Fruit fly (Drosophila melanogaster) whole organism, adult: ENCODE data around the gene wfs1.

ENCODE experiments used
- CG11617 ChIP-seq: fragments of 200-800 bp; sonication (Bioruptor generic); optimal IDR thresholded peaks from 2 replicates; lab custom pipeline; 2017; ENCODE audit warnings: mild to moderate bottlenecking, missing biosample characterization, missing genetic modification reagents, missing genetic modification characterization
- CG12768 ChIP-seq: fragments of 200-800 bp; sonication (Bioruptor generic); optimal IDR thresholded peaks from 2 replicates; lab custom pipeline; 2017; ENCODE audit warnings: missing biosample characterization, missing genetic modification characterization, mild to moderate bottlenecking, moderate library complexity, missing genetic modification reagents
- CG14711 ChIP-seq: fragments of 200-800 bp; sonication (Bioruptor generic); optimal IDR thresholded peaks from 2 replicates; lab custom pipeline; 2018; ENCODE audit warnings: missing biosample characterization, mild to moderate bottlenecking, missing genetic modification characterization, moderate library complexity
- CG33017 ChIP-seq: fragments of 200-800 bp; sonication (Bioruptor generic); optimal IDR thresholded peaks from 2 replicates; lab custom pipeline; 2018; ENCODE audit warnings: missing biosample characterization, mild to moderate bottlenecking, missing genetic modification characterization, moderate library complexity
- CG5204 ChIP-seq: fragments of 200-800 bp; sonication (Bioruptor generic); optimal IDR thresholded peaks from 2 replicates; lab custom pipeline; 2016; ENCODE audit warnings: missing biosample characterization, missing genetic modification characterization
- Hr96 ChIP-seq: fragments of 200-800 bp; sonication (Bioruptor generic); optimal IDR thresholded peaks from 2 replicates; lab custom pipeline; 2016; ENCODE audit warnings: missing biosample characterization, missing genetic modification characterization
- Mnt ChIP-seq: fragments of 200-800 bp; sonication (Bioruptor generic); optimal IDR thresholded peaks from 2 replicates; lab custom pipeline; 2016; ENCODE audit warnings: missing biosample characterization, mild to moderate bottlenecking, missing genetic modification characterization
- bab1 ChIP-seq: fragments of 200-800 bp; sonication (Bioruptor generic); optimal IDR thresholded peaks from 3 replicates; lab custom pipeline; 2019; ENCODE audit warnings: missing biosample characterization, mild to moderate bottlenecking, missing genetic modification characterization, moderate library complexity
- cic ChIP-seq: fragments of 200-800 bp; sonication (Bioruptor generic); optimal IDR thresholded peaks from 2 replicates; lab custom pipeline; 2017; ENCODE audit warnings: missing biosample characterization, mild to moderate bottlenecking, missing genetic modification characterization, moderate library complexity
- cnc ChIP-seq, 2 experiments: fragments of >200 bp; optimal IDR thresholded peaks; 2 replicates each; lab custom pipeline; 2017
- kay ChIP-seq: fragments of 200-800 bp; sonication (Bioruptor generic); peaks from one replicate; lab custom pipeline; 2016; ENCODE audit warnings: missing biosample characterization, missing genetic modification characterization, borderline replicate concordance
- tj ChIP-seq: fragments of 200-800 bp; sonication (Bioruptor generic); optimal IDR thresholded peaks from 3 replicates; lab custom pipeline; 2017; ENCODE audit warnings: missing biosample characterization, mild to moderate bottlenecking, missing genetic modification characterization, moderate library complexity
- toe ChIP-seq: fragments of 200-800 bp; sonication (Bioruptor generic); optimal IDR thresholded peaks from 2 replicates; lab custom pipeline; 2016; ENCODE audit warnings: missing biosample characterization, missing genetic modification characterization

- TF ChIP-seq tj (GFP tag; lab: Kevin White, UChicago) = no peak
- no peak for TF ChIP-seq kay
- peak; percentile 11 for TF ChIP-seq bab1 (GFP tag; lab: Kevin White, UChicago)
- TF ChIP-seq Hr96 (GFP tag; lab: Kevin White, UChicago) = no peak
- TF ChIP-seq cnc (optimal IDR thresholded peaks at IDR 0.05; lab: Kevin White, UChicago) = no peak
- no peak for TF ChIP-seq toe (GFP tag; lab: Kevin White, UChicago)
- no peak for TF ChIP-seq CG11617 (GFP tag; lab: Kevin White, UChicago)
- no peak for TF ChIP-seq CG33017 (tag; lab: Kevin White, UChicago)
- no peak for TF ChIP-seq Mnt (GFP tag; lab: Kevin White, UChicago)
- no peak for TF ChIP-seq CG12768 (GFP tag; lab: Kevin White, UChicago)
- TF ChIP-seq CG14711 (tag; lab: Kevin White, UChicago) = no peak
- TF ChIP-seq CG5204 (GFP tag; lab: Kevin White, UChicago) = no peak
- TF ChIP-seq cic (GFP tag; lab: Kevin White, UChicago) = no peak
These were observed 8.0 kb upstream of the wfs1 start, which contains the start of gene Cyp6d4 for dm6 chr3R:22698208-22698607.
